Worm (Caenorhabditis elegans): ENCODE results near the gene R11A8.1.
A peak's percentile ranks its signal among the peaks of the same experiment; 100 is the strongest.

Gene R11A8.1

ce11 chrIV:10367740-10368246, 10.8 kb upstream of the R11A8.1 start, which contains the start of gene pges-2 (continued):
- TF ChIP-seq lin-26 (GFP tag; IDR thresholded peaks at IDR 0.05) = no peak
- no peak for TF ChIP-seq ama-1 (optimal IDR thresholded peaks at IDR 0.05)
- TF ChIP-seq ama-1 (GFP tag; optimal IDR thresholded peaks at IDR 0.05) = no peak
- 0 out of 2 replicates have a peak, but pooled peaks have one; percentile 20 for TF ChIP-seq nfyb-1 (GFP tag; IDR thresholded peaks at IDR 0.05)
- TF ChIP-seq F33H1.4 (GFP tag; IDR thresholded peaks at IDR 0.05) = peak; percentile 84
- TF ChIP-seq bed-1 (GFP tag; IDR thresholded peaks at IDR 0.05) = no peak
- TF ChIP-seq fkh-3 (tag; optimal IDR thresholded peaks at IDR 0.05) = no peak
- no peak for TF ChIP-seq Y53F4B.3 (GFP tag; IDR thresholded peaks at IDR 0.05)
- TF ChIP-seq unc-130 (GFP tag; optimal IDR thresholded peaks at IDR 0.05) = no peak
- TF ChIP-seq snpc-3.4 (tag; optimal IDR thresholded peaks at IDR 0.05) = no peak
- TF ChIP-seq tbx-9 (tag; optimal IDR thresholded peaks at IDR 0.05; ENCODE audit: borderline replicate concordance) = no peak
- TF ChIP-seq lsy-27 (tag; optimal IDR thresholded peaks at IDR 0.05; ENCODE audit: borderline replicate concordance, insufficient read depth) = no peak
- no peak for TF ChIP-seq attf-6 (GFP tag; IDR thresholded peaks at IDR 0.05)

- TF ChIP-seq rec-8 (tag; optimal IDR thresholded peaks at IDR 0.05) (no peak), ztf-25 (GFP tag; IDR thresholded peaks at IDR 0.05) (no peak), F33H1.4 (GFP tag; IDR thresholded peaks at IDR 0.05) (peak; percentile 66), ama-1 (optimal IDR thresholded peaks at IDR 0.05) (no peak), ama-1 (GFP tag; optimal IDR thresholded peaks at IDR 0.05) (no peak), egrh-3 (GFP tag; IDR thresholded peaks at IDR 0.05) (no peak), unc-130 (GFP tag; optimal IDR thresholded peaks at IDR 0.05) (peak; percentile 18), ceh-100 (GFP tag; IDR thresholded peaks at IDR 0.05) (0 out of 2 replicates have a peak, but pooled peaks have one; percentile 26), chd-7 (tag; optimal IDR thresholded peaks at IDR 0.05) (peak; percentile 13), bed-2 (GFP tag; IDR thresholded peaks at IDR 0.05) (no peak), Y53G8AR.9 (GFP tag; conservative IDR thresholded peaks at IDR 0.05) (no peak), Y79H2A.3 (GFP tag; conservative IDR thresholded peaks at IDR 0.05) (no peak), xnd-1 (tag; optimal IDR thresholded peaks at IDR 0.05) (peak; percentile 11), sea-2 (GFP tag; IDR thresholded peaks at IDR 0.05) (no peak), cebp-2 (GFP tag; IDR thresholded peaks at IDR 0.05) (no peak), somi-1 (GFP tag; optimal IDR thresholded peaks at IDR 0.05) (no peak), ztf-18 (tag; optimal IDR thresholded peaks at IDR 0.05) (peak; percentile 91), lin-35 (GFP tag; optimal IDR thresholded peaks at IDR 0.05) (no peak), mcd-1 (GFP tag; IDR thresholded peaks at IDR 0.05) (peak; percentile 44; the same call in 1 of the 2 replicates), K11D2.4 (GFP tag; IDR thresholded peaks at IDR 0.05) (no peak), ceh-91 (GFP tag; IDR thresholded peaks at IDR 0.05) (no peak), ZK185.1 (tag; optimal IDR thresholded peaks at IDR 0.05; ENCODE audit: poor library complexity, severe bottlenecking) (no peak), lsy-27 (tag; optimal IDR thresholded peaks at IDR 0.05; ENCODE audit: borderline replicate concordance, insufficient read depth) (no peak), madf-3 (GFP tag; IDR thresholded peaks at IDR 0.05) (no peak), hmg-1.2 (GFP tag; IDR thresholded peaks at IDR 0.05) (peak; percentile 44), hlh-12 (tag; optimal IDR thresholded peaks at IDR 0.05) (no peak), lin-40 (tag; optimal IDR thresholded peaks at IDR 0.05) (peak; percentile 18), dox-1 (GFP tag; IDR thresholded peaks at IDR 0.05) (0 out of 2 replicates have a peak, but pooled peaks have one; percentile 57), snpc-1.1 (tag; optimal IDR thresholded peaks at IDR 0.05; ENCODE audit: insufficient read depth) (no peak), repo-1 (tag; optimal IDR thresholded peaks at IDR 0.05) (peak; percentile 88), snpc-3.4 (tag; optimal IDR thresholded peaks at IDR 0.05) (peak; percentile 35), tbp1 (GFP tag; optimal IDR thresholded peaks at IDR 0.05) (peak; percentile 2), Y67H2A.10 (GFP tag; conservative IDR thresholded peaks at IDR 0.05) (no peak), sptf-2 (GFP tag; optimal IDR thresholded peaks at IDR 0.05) (no peak), attf-3 (GFP tag; conservative IDR thresholded peaks at IDR 0.05) (no peak), ztf-26 (tag; optimal IDR thresholded peaks at IDR 0.05) (no peak), ceh-79 (tag; optimal IDR thresholded peaks at IDR 0.05) (peak; percentile 37), hmg-20 (GFP tag; IDR thresholded peaks at IDR 0.05) (no peak), ets-4 (GFP tag; optimal IDR thresholded peaks at IDR 0.05) (no peak)
Observed at ce11 chrIV:10366018-10366417, 9.0 kb upstream of the R11A8.1 start, which contains the start of gene sir-2.1. TSS of gene sir-2.1 (minus strand) at chrIV:10366229.
